Fruit fly (Drosophila melanogaster): ENCODE measurements around the gene CG12099.

The CG12099 gene

dm6 chr3L:1584781-1585180 lies 26.5 kb upstream of the CG12099 start (continued):
- TF ChIP-seq CG12071 (GFP tag; optimal IDR thresholded peaks at IDR 0.05) (peak; percentile 30), dmrt11E (tag; optimal IDR thresholded peaks at IDR 0.05) (no peak), Usf (GFP tag; optimal IDR thresholded peaks at IDR 0.05) (no peak), vnd (GFP tag; IDR thresholded peaks at IDR 0.05; ENCODE audit: partially characterized antibody) (no peak), unc-4 (GFP tag; IDR thresholded peaks at IDR 0.05; ENCODE audit: partially characterized antibody) (no peak), bsh (GFP tag; optimal IDR thresholded peaks at IDR 0.05) (peak in 1 of 2 experiments; percentile 44), Max (GFP tag; optimal IDR thresholded peaks at IDR 0.05) (no peak), Dek (tag; optimal IDR thresholded peaks at IDR 0.05) (no peak), CG14441 (GFP tag; IDR thresholded peaks at IDR 0.05) (0 out of 2 replicates have a peak, but pooled peaks have one; percentile 25), Atf-2 (GFP tag; optimal IDR thresholded peaks at IDR 0.05) (no peak), tx (GFP tag; optimal IDR thresholded peaks at IDR 0.05) (no peak), CG32532 (GFP tag; IDR thresholded peaks at IDR 0.05) (peak; percentile 31; the same call in 1 of the 2 replicates), ems (GFP tag; optimal IDR thresholded peaks at IDR 0.05) (no peak), otp (GFP tag; IDR thresholded peaks at IDR 0.05) (0 out of 3 replicates have a peak, but pooled peaks have one; percentile 15), crol (GFP tag; IDR thresholded peaks at IDR 0.05) (no peak), Sin3A (optimal IDR thresholded peaks at IDR 0.05) (no peak), cas (GFP tag; IDR thresholded peaks at IDR 0.05) (no peak), CkIIα-i1 (GFP tag; IDR thresholded peaks at IDR 0.05) (no peak), CG4404 (GFP tag; IDR thresholded peaks at IDR 0.05) (0 out of 2 replicates have a peak, but pooled peaks have one; percentile 18), ttk (GFP tag; IDR thresholded peaks at IDR 0.05) (peak; percentile 60), jigr1 (GFP tag; IDR thresholded peaks at IDR 0.05) (no peak), stc (GFP tag; IDR thresholded peaks at IDR 0.05) (0 out of 2 replicates have a peak, but pooled peaks have one; percentile 30), sc (optimal IDR thresholded peaks at IDR 0.05) (no peak), sc (GFP tag; optimal IDR thresholded peaks at IDR 0.05) (no peak), Sry-δ (GFP tag; optimal IDR thresholded peaks at IDR 0.05) (no peak), Elba2 (GFP tag; optimal IDR thresholded peaks at IDR 0.05) (no peak), CG3847 (GFP tag; IDR thresholded peaks at IDR 0.05) (no peak), al (GFP tag; IDR thresholded peaks at IDR 0.05) (no peak), CG4730 (GFP tag; IDR thresholded peaks at IDR 0.05) (0 out of 2 replicates have a peak, but pooled peaks have one; percentile 18), chif (GFP tag; optimal IDR thresholded peaks at IDR 0.05) (no peak), Ravus (GFP tag; IDR thresholded peaks at IDR 0.05) (no peak), Xrp1 (GFP tag; IDR thresholded peaks at IDR 0.05) (peak; percentile 45; the same call in 1 of the 2 replicates), cg (GFP tag; optimal IDR thresholded peaks at IDR 0.05) (no peak), Mrtf (GFP tag; IDR thresholded peaks at IDR 0.05) (no peak), ase (GFP tag; IDR thresholded peaks at IDR 0.05) (0 out of 3 replicates have a peak, but pooled peaks have one; percentile 15), gce (GFP tag; IDR thresholded peaks at IDR 0.05) (0 out of 3 replicates have a peak, but pooled peaks have one; percentile 6), Blimp-1 (GFP tag; optimal IDR thresholded peaks at IDR 0.05) (peak; percentile 43), Nf-YA (GFP tag; IDR thresholded peaks at IDR 0.05) (peak; percentile 31; the same call in 1 of the 2 replicates), Ada2b (GFP tag; IDR thresholded peaks at IDR 0.05) (peak; percentile 42; the same call in 1 of the 2 replicates), MBD-R2 (GFP tag; IDR thresholded peaks at IDR 0.05) (no peak), CG14667 (GFP tag; IDR thresholded peaks at IDR 0.05) (no peak), CG18599 (GFP tag; optimal IDR thresholded peaks at IDR 0.05) (no peak), CG2875 (GFP tag; optimal IDR thresholded peaks at IDR 0.05) (no peak), ro (GFP tag; IDR thresholded peaks at IDR 0.05) (no peak), CoRest (tag; optimal IDR thresholded peaks at IDR 0.05) (no peak), CG12236 (GFP tag; optimal IDR thresholded peaks at IDR 0.05) (no peak), CG15073 (GFP tag; optimal IDR thresholded peaks at IDR 0.05) (no peak), slou (GFP tag; optimal IDR thresholded peaks at IDR 0.05) (no peak)
